Fruit fly (Drosophila melanogaster): ENCODE measurements around the gene sima.

sima gene

DNA sequence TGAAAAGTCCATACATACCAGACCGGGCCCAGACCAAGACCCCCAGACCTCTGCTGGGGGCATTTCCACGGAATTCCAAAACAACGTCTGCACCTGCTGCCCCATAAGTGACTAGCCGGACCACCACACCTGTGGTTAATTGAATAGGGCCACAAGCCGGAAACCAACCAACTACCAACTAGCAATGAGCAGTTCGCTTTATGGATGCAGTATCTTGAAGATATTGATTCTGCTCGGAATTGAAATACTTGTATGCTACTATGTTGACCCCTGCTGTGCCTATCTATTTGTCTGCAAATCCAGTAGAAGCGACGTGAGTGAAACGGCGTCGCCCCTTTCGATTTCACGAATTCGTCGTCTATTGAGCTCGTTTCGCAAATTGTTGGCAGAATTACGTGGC, 37.7 kb downstream of the sima start:
- no peak for TF ChIP-seq dsf (GFP tag; optimal IDR thresholded peaks at IDR 0.05; ENCODE audit: borderline replicate concordance)
- peak; percentile 25 for TF ChIP-seq br (GFP tag; optimal IDR thresholded peaks at IDR 0.05)
- peak in 1 of 2 experiments; percentile 50 for TF ChIP-seq foxo (GFP tag; optimal IDR thresholded peaks at IDR 0.05)
- TF ChIP-seq h (GFP tag; optimal IDR thresholded peaks at IDR 0.05) = peak; percentile 41
- peak; percentile 9 for TF ChIP-seq dmrt93B (GFP tag; optimal IDR thresholded peaks at IDR 0.05)
- no peak for TF ChIP-seq Hr78 (GFP tag; optimal IDR thresholded peaks at IDR 0.05)
- no peak for TF ChIP-seq woc (GFP tag; optimal IDR thresholded peaks at IDR 0.05)
- peak; percentile 27 for TF ChIP-seq Hnf4 (GFP tag; optimal IDR thresholded peaks at IDR 0.05)
- TF ChIP-seq HLH106 (tag; optimal IDR thresholded peaks at IDR 0.05) = peak; percentile 39
- no peak for TF ChIP-seq Sp1 (GFP tag; optimal IDR thresholded peaks at IDR 0.05)
- TF ChIP-seq Vsx2 (GFP tag; optimal IDR thresholded peaks at IDR 0.05; ENCODE audit: partially characterized antibody) = no peak
- peak; percentile 61 for TF ChIP-seq rgr (GFP tag; optimal IDR thresholded peaks at IDR 0.05)
- TF ChIP-seq OdsH (GFP tag; optimal IDR thresholded peaks at IDR 0.05) = peak; percentile 26
- peak; percentile 66 for TF ChIP-seq ey (GFP tag; optimal IDR thresholded peaks at IDR 0.05)
- no peak for TF ChIP-seq Hr83 (GFP tag; optimal IDR thresholded peaks at IDR 0.05; ENCODE audit: poor library complexity, severe bottlenecking)
- no peak for TF ChIP-seq Dfd (GFP tag; optimal IDR thresholded peaks at IDR 0.05)

DNA sequence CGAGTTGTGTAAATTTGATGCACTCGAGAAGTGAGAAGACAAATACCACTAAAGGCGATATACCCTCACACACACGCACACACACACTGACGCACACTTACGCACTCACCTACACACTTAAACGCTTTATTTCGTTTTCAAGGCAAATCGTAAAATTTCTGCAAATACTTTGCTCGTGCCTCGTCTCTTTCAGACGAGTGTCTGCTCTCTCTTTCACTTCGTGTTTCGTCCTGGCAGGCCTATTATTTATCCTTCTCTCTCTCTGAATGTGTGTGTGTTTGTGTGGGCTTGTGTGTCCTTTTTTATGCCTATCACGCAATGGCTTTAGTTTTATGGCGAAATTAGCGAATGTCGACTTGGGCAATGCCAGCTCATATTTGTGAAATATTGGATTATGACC, 40.1 kb downstream of the sima start:
- TF ChIP-seq rgr (GFP tag; optimal IDR thresholded peaks at IDR 0.05) (no peak), Mio (GFP tag; optimal IDR thresholded peaks at IDR 0.05) (no peak), GATAd (GFP tag; optimal IDR thresholded peaks at IDR 0.05) (no peak), Myc (optimal IDR thresholded peaks at IDR 0.05) (no peak), CG9705 (GFP tag; optimal IDR thresholded peaks at IDR 0.05) (no peak), Dif (GFP tag; optimal IDR thresholded peaks at IDR 0.05; ENCODE audit: partially characterized antibody) (no peak), jim (GFP tag; optimal IDR thresholded peaks at IDR 0.05) (no peak), foxo (GFP tag; optimal IDR thresholded peaks at IDR 0.05) (no peak), Hr78 (GFP tag; optimal IDR thresholded peaks at IDR 0.05) (no peak), Vsx2 (GFP tag; optimal IDR thresholded peaks at IDR 0.05; ENCODE audit: partially characterized antibody) (no peak), tai (GFP tag; optimal IDR thresholded peaks at IDR 0.05) (no peak), fru (GFP tag; optimal IDR thresholded peaks at IDR 0.05) (no peak), woc (GFP tag; optimal IDR thresholded peaks at IDR 0.05) (no peak), h (GFP tag; optimal IDR thresholded peaks at IDR 0.05) (no peak), usp (GFP tag; optimal IDR thresholded peaks at IDR 0.05) (no peak), Rel (GFP tag; optimal IDR thresholded peaks at IDR 0.05) (no peak), Rel (tag; optimal IDR thresholded peaks at IDR 0.05) (no peak), CG32264 (GFP tag; optimal IDR thresholded peaks at IDR 0.05) (no peak), sv (GFP tag; optimal IDR thresholded peaks at IDR 0.05) (no peak), Hnf4 (GFP tag; optimal IDR thresholded peaks at IDR 0.05) (no peak)

DNA sequence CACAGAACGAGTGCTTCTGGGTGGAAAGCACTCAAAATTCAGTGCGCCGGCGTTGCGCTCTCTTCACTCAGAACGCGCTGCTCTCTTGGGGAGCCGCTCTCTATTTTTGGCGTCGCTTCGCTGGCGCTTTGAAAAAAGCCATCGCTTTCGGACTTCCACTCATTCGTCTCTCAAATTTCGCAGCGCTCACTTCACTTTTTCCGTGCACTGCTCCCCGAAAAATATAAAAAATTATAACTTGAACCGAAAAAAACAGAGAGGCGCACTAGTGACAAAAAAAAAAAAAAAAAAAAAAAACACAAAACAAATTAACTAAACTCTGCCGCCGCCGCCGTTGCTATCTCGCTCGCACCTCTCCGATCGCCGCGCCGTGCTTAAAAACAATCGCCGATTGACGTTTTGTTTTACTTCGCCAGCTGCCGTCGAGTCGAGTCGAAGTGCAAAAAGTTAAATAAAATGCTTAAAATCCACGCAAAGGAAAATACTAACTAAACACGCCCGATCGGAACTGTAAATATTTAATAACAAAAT, 41.3 kb downstream of the sima start:
- TF ChIP-seq h (GFP tag; optimal IDR thresholded peaks at IDR 0.05) (peak; percentile 33), Myc (optimal IDR thresholded peaks at IDR 0.05) (no peak), br (GFP tag; optimal IDR thresholded peaks at IDR 0.05) (peak; percentile 56), Hr83 (GFP tag; optimal IDR thresholded peaks at IDR 0.05; ENCODE audit: poor library complexity, severe bottlenecking) (no peak), fru (GFP tag; optimal IDR thresholded peaks at IDR 0.05) (peak; percentile 71), Jra (GFP tag; optimal IDR thresholded peaks at IDR 0.05) (peak; percentile 18), OdsH (GFP tag; optimal IDR thresholded peaks at IDR 0.05) (no peak), Sp1 (GFP tag; optimal IDR thresholded peaks at IDR 0.05) (peak; percentile 62), usp (GFP tag; optimal IDR thresholded peaks at IDR 0.05) (no peak), CG9705 (GFP tag; optimal IDR thresholded peaks at IDR 0.05) (no peak), Rel (GFP tag; optimal IDR thresholded peaks at IDR 0.05) (peak; percentile 40), Rel (tag; optimal IDR thresholded peaks at IDR 0.05) (peak; percentile 22), Vsx2 (GFP tag; optimal IDR thresholded peaks at IDR 0.05; ENCODE audit: partially characterized antibody) (peak; percentile 85), foxo (GFP tag; optimal IDR thresholded peaks at IDR 0.05) (no peak), N (GFP tag; optimal IDR thresholded peaks at IDR 0.05) (no peak), dl (GFP tag; optimal IDR thresholded peaks at IDR 0.05; ENCODE audit: insufficient read depth in 1 of 2, partially characterized antibody in 2 of 2) (peak; percentile 88 to 90), rgr (GFP tag; optimal IDR thresholded peaks at IDR 0.05) (peak; percentile 26), CrebA (GFP tag; optimal IDR thresholded peaks at IDR 0.05; ENCODE audit: borderline replicate concordance) (peak; percentile 86), brk (GFP tag; optimal IDR thresholded peaks at IDR 0.05) (peak; percentile 26), jim (GFP tag; optimal IDR thresholded peaks at IDR 0.05) (peak; percentile 34), psq (GFP tag; optimal IDR thresholded peaks at IDR 0.05) (peak; percentile 78), Dif (GFP tag; optimal IDR thresholded peaks at IDR 0.05; ENCODE audit: partially characterized antibody) (peak; percentile 97), ey (GFP tag; optimal IDR thresholded peaks at IDR 0.05) (peak; percentile 6)
